Worm (Caenorhabditis elegans) whole organism, mixed stage, embryonic: ENCODE measurements around the gene C01G12.3.

ENCODE experiments used
- blmp-1 ChIP-seq: fragments of 150-350 bp; optimal IDR thresholded peaks from 2 replicates; lab custom pipeline; 2014; ENCODE audit warnings: missing biosample characterization, missing genetic modification characterization
- ceh-43 ChIP-seq: fragments of 200-800 bp; sonication (Bioruptor generic); optimal IDR thresholded peaks from 2 replicates; lab custom pipeline; 2018; ENCODE audit warnings: mild to moderate bottlenecking, missing genetic modification characterization, moderate library complexity, missing compliant biosample characterization
- ces-1 ChIP-seq: fragments of 150-350 bp; optimal IDR thresholded peaks from 2 replicates; lab custom pipeline; 2014; ENCODE audit warnings: missing biosample characterization, missing genetic modification reagents, missing genetic modification characterization
- drap-1 ChIP-seq: fragments of 200-800 bp; sonication (Bioruptor generic); optimal IDR thresholded peaks from 3 replicates; lab custom pipeline; 2018; ENCODE audit warnings: mild to moderate bottlenecking, missing genetic modification characterization, missing compliant biosample characterization
- elt-1 ChIP-seq: sonication (generic microtip); optimal IDR thresholded peaks from 2 replicates; lab custom pipeline; 2017; ENCODE audit warnings: missing genetic modification characterization, mild to moderate bottlenecking, missing compliant biosample characterization, antibody characterized with exemption, moderate library complexity, borderline replicate concordance; ENCODE audit not compliant: insufficient read depth
- nhr-76 ChIP-seq: sonication (generic microtip); optimal IDR thresholded peaks from 2 replicates; lab custom pipeline; 2017; ENCODE audit warnings: missing biosample characterization, missing genetic modification characterization
- pha-4 ChIP-seq: fragments of 150-350 bp; optimal IDR thresholded peaks from 2 replicates; lab custom pipeline; 2018; ENCODE audit warnings: missing biosample characterization, missing genetic modification reagents, missing genetic modification characterization
- tbx-8 ChIP-seq: fragments of 200-800 bp; sonication (Bioruptor generic); optimal IDR thresholded peaks from 2 replicates; lab custom pipeline; 2018; ENCODE audit warnings: mild to moderate bottlenecking, missing genetic modification characterization, moderate library complexity, missing compliant biosample characterization
- ztf-11 ChIP-seq: fragments of 150-350 bp; optimal IDR thresholded peaks from 2 replicates; lab custom pipeline; 2014; ENCODE audit warnings: missing biosample characterization, missing genetic modification characterization

DNA sequence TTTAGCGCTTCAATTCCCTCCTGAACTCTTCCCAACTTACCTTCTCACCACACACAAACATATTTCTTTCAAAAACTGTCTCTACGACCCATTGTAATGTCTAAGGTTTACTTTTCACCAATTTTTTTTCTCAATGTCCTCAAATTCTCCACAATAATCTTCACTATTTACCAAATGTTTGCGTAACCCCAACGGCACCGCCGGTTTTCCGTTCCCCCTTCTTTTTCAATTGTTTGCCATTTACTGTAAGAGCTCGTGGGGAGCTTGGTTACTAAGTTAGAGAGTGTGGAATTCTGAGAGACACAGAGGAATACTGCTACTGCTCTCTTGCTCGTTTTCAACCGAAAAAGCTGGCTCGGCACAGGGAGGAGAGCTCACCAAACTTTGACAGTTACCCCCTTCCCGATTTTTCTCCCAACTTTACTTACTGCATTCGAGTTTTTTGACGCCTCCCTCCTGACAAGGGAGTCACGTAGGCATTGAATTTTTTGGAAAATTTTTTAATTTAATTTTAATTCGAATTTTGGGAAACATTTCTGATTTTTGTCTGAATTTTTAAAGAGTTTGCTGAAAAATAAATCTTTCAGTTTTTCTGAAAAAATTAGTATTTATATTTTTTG, 11.5 kb downstream of the C01G12.3 start:
- TF ChIP-seq ztf-11 (tag; lab: Kevin White, UChicago) (no peak), ces-1 (no peak), pha-4 (tag; lab: Kevin White, UChicago) (no peak), ceh-43 (GFP tag; lab: Kevin White, UChicago) (no peak), nhr-76 (tag; lab: Kevin White, UChicago) (no peak), drap-1 (no peak), elt-1 (tag; lab: Kevin White, UChicago) (no peak), tbx-8 (GFP tag; lab: Kevin White, UChicago) (no peak), blmp-1 (tag; lab: Kevin White, UChicago) (no peak)
